Worm (Caenorhabditis elegans) whole organism, late embryonic: Measurements from ENCODE around the gene Y10G11A.1.

Source experiments
- ceh-14 ChIP-seq: sonication (generic microtip); optimal IDR thresholded peaks from 2 replicates; lab custom pipeline; 2016; ENCODE audit warnings: missing genotype, missing genetic modification characterization, missing compliant biosample characterization
- che-1 ChIP-seq: sonication (generic microtip); optimal IDR thresholded peaks from 2 replicates; lab custom pipeline; 2016; ENCODE audit warnings: mild to moderate bottlenecking, missing genetic modification characterization, missing compliant biosample characterization
- elt-2 ChIP-seq: sonication (generic microtip); optimal IDR thresholded peaks from 2 replicates; lab custom pipeline; 2016; ENCODE audit warnings: missing genetic modification reagents, missing genetic modification characterization, missing compliant biosample characterization

DNA sequence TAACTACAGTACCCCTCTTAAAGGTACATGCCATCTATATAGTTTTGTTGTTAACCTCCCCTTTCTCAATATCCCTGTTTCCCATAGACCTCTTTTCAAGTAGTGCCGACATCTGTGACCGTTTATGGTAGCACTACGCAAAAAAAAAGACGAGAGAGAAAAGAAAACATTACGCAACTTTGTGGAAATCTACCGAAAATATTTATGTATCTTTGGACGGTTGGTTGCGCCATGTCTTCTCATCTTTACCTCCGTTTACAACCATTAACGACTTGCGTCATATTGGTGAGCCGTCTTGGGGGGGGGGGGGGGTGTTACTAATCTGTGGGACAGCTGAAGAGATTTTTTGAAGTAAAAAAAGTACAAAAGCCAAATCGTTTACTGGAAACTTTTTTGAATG is 33.0 kb upstream of the Y10G11A.1 start:
- TF ChIP-seq ceh-14 (tag; lab: Kevin White, UChicago) (no peak), elt-2 (tag; lab: Kevin White, UChicago) (no peak), che-1 (tag; lab: Kevin White, UChicago) (no peak)
